Fruit fly (Drosophila melanogaster): Measurements from ENCODE around the gene cic.

The cic gene

dm6 chr3R:20252443-20252913 lies at the start of gene cic:
TSS of gene cic (plus strand) at chr3R:20252770.
- no peak for TF ChIP-seq CG4496 (GFP tag; IDR thresholded peaks at IDR 0.05)
- peak; percentile 2 for TF ChIP-seq CG34367 (tag; optimal IDR thresholded peaks at IDR 0.05)
- TF ChIP-seq CG12605 (GFP tag; IDR thresholded peaks at IDR 0.05) = peak; percentile 22; the same call in 1 of the 2 replicates
- TF ChIP-seq CG9948 (tag; optimal IDR thresholded peaks at IDR 0.05) = no peak
- no peak for TF ChIP-seq CG8301 (tag; optimal IDR thresholded peaks at IDR 0.05)
- no peak for TF ChIP-seq fd96Ca (GFP tag; IDR thresholded peaks at IDR 0.05)
- TF ChIP-seq CG8159 (tag; optimal IDR thresholded peaks at IDR 0.05) = peak; percentile 19
- TF ChIP-seq Pif1A (GFP tag; optimal IDR thresholded peaks at IDR 0.05) = no peak
- TF ChIP-seq CG10348 (GFP tag; IDR thresholded peaks at IDR 0.05) = no peak

- TF ChIP-seq CG8301 (tag; optimal IDR thresholded peaks at IDR 0.05) = no peak
- TF ChIP-seq CG34367 (tag; optimal IDR thresholded peaks at IDR 0.05) = no peak
- TF ChIP-seq Ets98B (GFP tag; IDR thresholded peaks at IDR 0.05) = no peak
- no peak for TF ChIP-seq CG10348 (GFP tag; IDR thresholded peaks at IDR 0.05)
- TF ChIP-seq CG32121 (GFP tag; IDR thresholded peaks at IDR 0.05) = no peak
- no peak for TF ChIP-seq CG15710 (tag; optimal IDR thresholded peaks at IDR 0.05)
- no peak for TF ChIP-seq rn (GFP tag; IDR thresholded peaks at IDR 0.05)
- no peak for TF ChIP-seq Snoo (tag; optimal IDR thresholded peaks at IDR 0.05)
- no peak for TF ChIP-seq D1 (tag; optimal IDR thresholded peaks at IDR 0.05)
- TF ChIP-seq Pif1A (GFP tag; optimal IDR thresholded peaks at IDR 0.05) = no peak
- no peak for TF ChIP-seq CG13204 (GFP tag; optimal IDR thresholded peaks at IDR 0.05)
- TF ChIP-seq Pif1B (GFP tag; optimal IDR thresholded peaks at IDR 0.05) = no peak
Measured at dm6 chr3R:20204478-20205030, 48.0 kb upstream of the cic start, which contains the start of gene Nlg4. TSS of gene Nlg4 (plus strand) at chr3R:20204809.

dm6 chr3R:20209691-20210090 lies 42.9 kb upstream of the cic start, which contains the start of gene CG17199:
TSS of gene CG17199 (minus strand) at chr3R:20209791.
- TF ChIP-seq CG14655 (GFP tag; optimal IDR thresholded peaks at IDR 0.05) (no peak), CG12605 (GFP tag; IDR thresholded peaks at IDR 0.05) (no peak), CG15710 (tag; optimal IDR thresholded peaks at IDR 0.05) (no peak), Ets98B (GFP tag; IDR thresholded peaks at IDR 0.05) (no peak), fd96Ca (GFP tag; IDR thresholded peaks at IDR 0.05) (no peak), gl (tag; optimal IDR thresholded peaks at IDR 0.05) (no peak)

- TF ChIP-seq Pif1B (GFP tag; optimal IDR thresholded peaks at IDR 0.05) (no peak), EcR (GFP tag; optimal IDR thresholded peaks at IDR 0.05) (no peak), CG9948 (tag; optimal IDR thresholded peaks at IDR 0.05) (no peak), CG8159 (tag; optimal IDR thresholded peaks at IDR 0.05) (no peak), gl (tag; optimal IDR thresholded peaks at IDR 0.05) (no peak)
Measured at dm6 chr3R:20227548-20227947, 25.0 kb upstream of the cic start.

dm6 chr3R:20238008-20238407 lies 14.6 kb upstream of the cic start:
- TF ChIP-seq fd96Ca (GFP tag; IDR thresholded peaks at IDR 0.05) (no peak), CG17806 (tag; optimal IDR thresholded peaks at IDR 0.05) (no peak), CG8159 (tag; optimal IDR thresholded peaks at IDR 0.05) (no peak), CG15710 (tag; optimal IDR thresholded peaks at IDR 0.05) (no peak), Ets98B (GFP tag; IDR thresholded peaks at IDR 0.05) (no peak), D1 (tag; optimal IDR thresholded peaks at IDR 0.05) (no peak), CG9948 (tag; optimal IDR thresholded peaks at IDR 0.05) (no peak)

- TF ChIP-seq CG13204 (GFP tag; optimal IDR thresholded peaks at IDR 0.05) = no peak
- TF ChIP-seq CG17806 (tag; optimal IDR thresholded peaks at IDR 0.05) = peak; percentile 72
- peak; percentile 95 for TF ChIP-seq Ets98B (GFP tag; IDR thresholded peaks at IDR 0.05)
- peak; percentile 70 for TF ChIP-seq CG8301 (tag; optimal IDR thresholded peaks at IDR 0.05)
- TF ChIP-seq CG15710 (tag; optimal IDR thresholded peaks at IDR 0.05) = peak; percentile 63
- peak; percentile 55 for TF ChIP-seq CG8159 (tag; optimal IDR thresholded peaks at IDR 0.05)
- peak; percentile 82 for TF ChIP-seq CG12605 (GFP tag; IDR thresholded peaks at IDR 0.05)
- peak; percentile 92 for TF ChIP-seq CG32121 (GFP tag; IDR thresholded peaks at IDR 0.05)
- peak; percentile 36 for TF ChIP-seq CG34367 (tag; optimal IDR thresholded peaks at IDR 0.05)
- TF ChIP-seq rn (GFP tag; IDR thresholded peaks at IDR 0.05) = peak; percentile 80
- TF ChIP-seq Pif1B (GFP tag; optimal IDR thresholded peaks at IDR 0.05) = peak; percentile 84
- 0 out of 2 replicates have a peak, but pooled peaks have one; percentile 60 for TF ChIP-seq CG10348 (GFP tag; IDR thresholded peaks at IDR 0.05)
- TF ChIP-seq CG4496 (GFP tag; IDR thresholded peaks at IDR 0.05) = peak; percentile 96
- peak; percentile 56 for TF ChIP-seq CG9948 (tag; optimal IDR thresholded peaks at IDR 0.05)
- TF ChIP-seq D1 (tag; optimal IDR thresholded peaks at IDR 0.05) = peak; percentile 61
- TF ChIP-seq gl (tag; optimal IDR thresholded peaks at IDR 0.05) = peak; percentile 72
- TF ChIP-seq CG14655 (GFP tag; optimal IDR thresholded peaks at IDR 0.05) = peak; percentile 75
- no peak for TF ChIP-seq EcR (GFP tag; optimal IDR thresholded peaks at IDR 0.05)
- TF ChIP-seq Snoo (tag; optimal IDR thresholded peaks at IDR 0.05) = peak; percentile 65
- TF ChIP-seq Pif1A (GFP tag; optimal IDR thresholded peaks at IDR 0.05) = peak; percentile 92
- peak; percentile 95 for TF ChIP-seq fd96Ca (GFP tag; IDR thresholded peaks at IDR 0.05)
Measured at dm6 chr3R:20253002-20253584, 523 bp downstream of the cic start.
